Fruit fly (Drosophila melanogaster): ENCODE data around the gene meng.
A peak's percentile ranks its signal among the peaks of the same experiment; 100 is the strongest.

meng gene

DNA sequence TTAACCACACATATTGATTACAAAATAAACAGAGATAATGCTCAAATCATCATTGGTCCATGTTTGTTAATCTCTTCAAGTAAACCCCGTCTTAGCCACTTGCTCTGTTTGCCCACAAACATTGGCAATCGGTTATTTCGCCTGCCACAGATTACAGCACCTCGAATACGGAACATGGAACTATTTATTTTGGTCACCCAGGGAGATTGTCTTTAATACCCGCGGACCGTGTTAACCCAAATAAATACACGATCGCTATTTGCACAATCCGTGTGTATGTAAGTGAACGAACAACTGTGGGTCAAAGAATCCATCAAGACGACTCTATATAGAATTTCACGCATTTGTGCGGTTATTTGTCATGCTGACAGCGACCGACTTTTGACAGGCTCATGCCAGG lies 41.6 kb upstream of the meng start (continued):
- TF ChIP-seq Elba2 (GFP tag; optimal IDR thresholded peaks at IDR 0.05) (no peak), CoRest (tag; optimal IDR thresholded peaks at IDR 0.05) (peak; percentile 11), vvl (GFP tag; IDR thresholded peaks at IDR 0.05) (no peak), Adf1 (GFP tag; IDR thresholded peaks at IDR 0.05) (no peak), CG32532 (GFP tag; IDR thresholded peaks at IDR 0.05) (0 out of 2 replicates have a peak, but pooled peaks have one; percentile 5), ham (GFP tag; IDR thresholded peaks at IDR 0.05) (no peak), ase (GFP tag; IDR thresholded peaks at IDR 0.05) (no peak), CG6254 (GFP tag; optimal IDR thresholded peaks at IDR 0.05) (no peak), CG3281 (GFP tag; optimal IDR thresholded peaks at IDR 0.05) (no peak), NFAT (GFP tag; IDR thresholded peaks at IDR 0.05) (no peak), cg (GFP tag; optimal IDR thresholded peaks at IDR 0.05) (no peak), CG3995 (GFP tag; optimal IDR thresholded peaks at IDR 0.05) (no peak), hbn (GFP tag; IDR thresholded peaks at IDR 0.05; ENCODE audit: partially characterized antibody) (no peak), CG7745 (tag; optimal IDR thresholded peaks at IDR 0.05) (peak; percentile 74), CG34422 (GFP tag; IDR thresholded peaks at IDR 0.05) (no peak), CG6765 (GFP tag; optimal IDR thresholded peaks at IDR 0.05) (no peak), CG17802 (tag; optimal IDR thresholded peaks at IDR 0.05) (no peak), CG16779 (GFP tag; IDR thresholded peaks at IDR 0.05) (no peak), nau (GFP tag; optimal IDR thresholded peaks at IDR 0.05) (no peak), CG1603 (tag; optimal IDR thresholded peaks at IDR 0.05) (peak; percentile 70), CG3065 (GFP tag; optimal IDR thresholded peaks at IDR 0.05) (no peak), rib (GFP tag; IDR thresholded peaks at IDR 0.05) (no peak), CG16813 (GFP tag; IDR thresholded peaks at IDR 0.05; ENCODE audit: partially characterized antibody) (no peak), CG15269 (tag; optimal IDR thresholded peaks at IDR 0.05) (no peak), slp2 (GFP tag; optimal IDR thresholded peaks at IDR 0.05) (no peak), NfI (GFP tag; optimal IDR thresholded peaks at IDR 0.05) (no peak), CG14667 (GFP tag; IDR thresholded peaks at IDR 0.05) (no peak), Ssrp (tag; optimal IDR thresholded peaks at IDR 0.05) (no peak), mam (GFP tag; optimal IDR thresholded peaks at IDR 0.05) (no peak), BEAF-32 (GFP tag; optimal IDR thresholded peaks at IDR 0.05) (no peak), CG10959 (GFP tag; IDR thresholded peaks at IDR 0.05) (0 out of 2 replicates have a peak, but pooled peaks have one; percentile 7), TFAM (GFP tag; optimal IDR thresholded peaks at IDR 0.05) (no peak), lmd (GFP tag; IDR thresholded peaks at IDR 0.05) (no peak), fd3F (GFP tag; optimal IDR thresholded peaks at IDR 0.05) (no peak), CG14441 (GFP tag; IDR thresholded peaks at IDR 0.05) (no peak), eve (GFP tag; optimal IDR thresholded peaks at IDR 0.05) (peak in 1 of 2 experiments; percentile 38), btn (GFP tag; optimal IDR thresholded peaks at IDR 0.05) (peak; percentile 21), cas (GFP tag; IDR thresholded peaks at IDR 0.05) (no peak), psq (GFP tag; optimal IDR thresholded peaks at IDR 0.05) (no peak), CG3726 (GFP tag; IDR thresholded peaks at IDR 0.05) (no peak), CG17328 (GFP tag; IDR thresholded peaks at IDR 0.05) (0 out of 2 replicates have a peak, but pooled peaks have one; percentile 27), CG42726 (GFP tag; IDR thresholded peaks at IDR 0.05; ENCODE audit: partially characterized antibody) (no peak), CG5245 (GFP tag; optimal IDR thresholded peaks at IDR 0.05) (no peak), shn (GFP tag; optimal IDR thresholded peaks at IDR 0.05) (no peak), Eip74EF (GFP tag; optimal IDR thresholded peaks at IDR 0.05) (no peak), z (GFP tag; IDR thresholded peaks at IDR 0.05) (no peak), MTF-1 (GFP tag; optimal IDR thresholded peaks at IDR 0.05; ENCODE audit: borderline replicate concordance) (peak; percentile 36), stwl (tag; optimal IDR thresholded peaks at IDR 0.05) (peak; percentile 31), CG31441 (GFP tag; IDR thresholded peaks at IDR 0.05) (peak; percentile 18; the same call in 1 of the 2 replicates), knrl (GFP tag; IDR thresholded peaks at IDR 0.05; ENCODE audit: partially characterized antibody) (no peak), Doc3 (GFP tag; IDR thresholded peaks at IDR 0.05; ENCODE audit: partially characterized antibody) (no peak)
